ENCODE assay signal across 5 worm cellular contexts in the genomic region with DNA sequence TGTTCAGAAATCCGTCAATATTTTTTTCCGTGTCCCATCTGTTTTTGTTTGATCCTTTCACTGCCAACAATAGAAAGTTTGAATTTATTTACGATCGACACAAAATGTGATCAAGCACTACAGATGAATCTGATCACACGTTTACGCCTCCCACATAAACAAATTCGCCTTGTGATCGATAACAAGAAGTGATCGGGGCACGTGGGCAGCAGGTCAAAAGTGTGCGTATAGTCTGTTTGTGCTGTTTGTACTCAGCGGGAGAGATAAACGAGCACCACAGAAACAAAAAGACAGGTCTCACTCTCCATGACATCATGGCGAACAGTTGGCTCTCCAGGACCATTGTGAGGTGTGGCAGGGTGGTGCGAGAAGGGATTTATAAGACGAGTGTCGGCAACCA.
TF ChIP-seq lines count a peak whose summit lies in the region.

No protein-coding gene starts in this region.

TF ChIP-seq in whole organism, L1 larva, 84 proteins besides CTCF, POLR2A, EP300 and RAD21 (continues in another document):
- no peak for TF ChIP-seq fkh-8 (tag; optimal IDR thresholded peaks at IDR 0.05; lab: Kevin White, UChicago)
- no peak for TF ChIP-seq nhr-12 (tag; optimal IDR thresholded peaks at IDR 0.05; lab: Kevin White, UChicago)
- TF ChIP-seq lin-35 (GFP tag; optimal IDR thresholded peaks at IDR 0.05; lab: Kevin White, UChicago) = peak; percentile 53 to 86
- TF ChIP-seq nhr-19 (GFP tag; conservative IDR thresholded peaks at IDR 0.05; lab: Robert Waterston, UW) = peak; percentile 93
- peak; percentile 9 for TF ChIP-seq pax-3 (tag; optimal IDR thresholded peaks at IDR 0.05; lab: Kevin White, UChicago)
- TF ChIP-seq ztf-4 (tag; optimal IDR thresholded peaks at IDR 0.05; lab: Kevin White, UChicago) = peak; percentile 92
- peak; percentile 94 for TF ChIP-seq rnt-1 (tag; optimal IDR thresholded peaks at IDR 0.05; lab: Kevin White, UChicago)
- peak; percentile 58 for TF ChIP-seq lin-13 (GFP tag; optimal IDR thresholded peaks at IDR 0.05; lab: Kevin White, UChicago)
- no peak for TF ChIP-seq sox-4 (tag; optimal IDR thresholded peaks at IDR 0.05; lab: Kevin White, UChicago)
- peak; percentile 56 for TF ChIP-seq sup-37 (GFP tag; optimal IDR thresholded peaks at IDR 0.05; lab: Kevin White, UChicago)
- no peak for TF ChIP-seq Y116A8C.19 (tag; optimal IDR thresholded peaks at IDR 0.05; lab: Kevin White, UChicago; ENCODE audit: borderline replicate concordance)
- TF ChIP-seq elt-3 (tag; optimal IDR thresholded peaks at IDR 0.05; lab: Kevin White, UChicago) = peak in 2 of 6 experiments; percentile 71 to 86
- TF ChIP-seq lsy-2 (tag; optimal IDR thresholded peaks at IDR 0.05; lab: Kevin White, UChicago) = peak; percentile 72 to 78
- peak; percentile 68 for TF ChIP-seq xbp-1 (tag; optimal IDR thresholded peaks at IDR 0.05; lab: Kevin White, UChicago)
- no peak for TF ChIP-seq C34B4.2 (tag; optimal IDR thresholded peaks at IDR 0.05; lab: Kevin White, UChicago)
- TF ChIP-seq nhr-84 (tag; optimal IDR thresholded peaks at IDR 0.05; lab: Kevin White, UChicago) = no peak
- no peak for TF ChIP-seq unc-86 (tag; optimal IDR thresholded peaks at IDR 0.05; lab: Kevin White, UChicago)

TF ChIP-seq in whole organism, L3 larva, 47 proteins besides CTCF, POLR2A, EP300 and RAD21 (continues in another document):
- peak; percentile 72 for TF ChIP-seq egl-5 (tag; optimal IDR thresholded peaks at IDR 0.05; lab: Kevin White, UChicago)
- peak; percentile 91 for TF ChIP-seq pqm-1 (tag; optimal IDR thresholded peaks at IDR 0.05; lab: Kevin White, UChicago)
- no peak for TF ChIP-seq R02D3.7 (tag; optimal IDR thresholded peaks at IDR 0.05; lab: Kevin White, UChicago)
- TF ChIP-seq fkh-2 (tag; optimal IDR thresholded peaks at IDR 0.05; lab: Kevin White, UChicago) = peak; percentile 4
- peak; percentile 92 for TF ChIP-seq ama-1 (optimal IDR thresholded peaks at IDR 0.05; lab: Kevin White, UChicago)
- no peak for TF ChIP-seq aly-2 (tag; optimal IDR thresholded peaks at IDR 0.05; lab: Kevin White, UChicago)
- no peak for TF ChIP-seq nhr-76 (tag; optimal IDR thresholded peaks at IDR 0.05; lab: Kevin White, UChicago)
- TF ChIP-seq unc-62 (GFP tag; optimal IDR thresholded peaks at IDR 0.05; lab: Kevin White, UChicago) = no peak
- peak; percentile 62 for TF ChIP-seq nhr-23 (tag; optimal IDR thresholded peaks at IDR 0.05; lab: Kevin White, UChicago)
- TF ChIP-seq skn-1 (tag; optimal IDR thresholded peaks at IDR 0.05; lab: Kevin White, UChicago) = no peak
- TF ChIP-seq elt-2 (tag; optimal IDR thresholded peaks at IDR 0.05; lab: Kevin White, UChicago) = peak; percentile 93
- TF ChIP-seq tbx-2 (tag; optimal IDR thresholded peaks at IDR 0.05; lab: Kevin White, UChicago) = no peak
- TF ChIP-seq jun-1 (tag; optimal IDR thresholded peaks at IDR 0.05; lab: Kevin White, UChicago) = peak; percentile 92
- TF ChIP-seq sea-2 (GFP tag; optimal IDR thresholded peaks at IDR 0.05; lab: Kevin White, UChicago) = no peak
- peak; percentile 93 for TF ChIP-seq pha-4 (tag; optimal IDR thresholded peaks at IDR 0.05; lab: Kevin White, UChicago)
- TF ChIP-seq nhr-25 (tag; optimal IDR thresholded peaks at IDR 0.05; lab: Kevin White, UChicago) = peak; percentile 78
- peak; percentile 90 for TF ChIP-seq mdl-1 (tag; optimal IDR thresholded peaks at IDR 0.05; lab: Kevin White, UChicago)
- TF ChIP-seq lsy-12 (tag; optimal IDR thresholded peaks at IDR 0.05; lab: Kevin White, UChicago) = peak; percentile 51

TF ChIP-seq in whole organism, early embryonic, 17 proteins besides CTCF, POLR2A, EP300 and RAD21:
- TF ChIP-seq hmg-4 (GFP tag; optimal IDR thresholded peaks at IDR 0.05; lab: Kevin White, UChicago) = peak; percentile 58
- TF ChIP-seq tbx-37 (GFP tag; conservative IDR thresholded peaks at IDR 0.05; lab: Robert Waterston, UW) = no peak
- TF ChIP-seq tbx-11 (GFP tag; IDR thresholded peaks at IDR 0.05; lab: Robert Waterston, UW) = 0 out of 2 replicates have a peak, but pooled peaks have one; percentile 35
- 0 out of 2 replicates have a peak, but pooled peaks have one; percentile 32 for TF ChIP-seq sea-1 (GFP tag; conservative IDR thresholded peaks at IDR 0.05; lab: Robert Waterston, UW)
- TF ChIP-seq tra-4 (tag; optimal IDR thresholded peaks at IDR 0.05; lab: Kevin White, UChicago) = no peak
- TF ChIP-seq pes-1 (GFP tag; IDR thresholded peaks at IDR 0.05; lab: Robert Waterston, UW) = no peak
- TF ChIP-seq ceh-36 (tag; optimal IDR thresholded peaks at IDR 0.05; lab: Kevin White, UChicago) = peak; percentile 49
- TF ChIP-seq flt-1 (GFP tag; IDR thresholded peaks at IDR 0.05; lab: Robert Waterston, UW) = no peak
- no peak for TF ChIP-seq hmbx-1 (tag; optimal IDR thresholded peaks at IDR 0.05; lab: Kevin White, UChicago)
- TF ChIP-seq hnd-1 (tag; optimal IDR thresholded peaks at IDR 0.05; lab: Kevin White, UChicago) = no peak
- no peak for TF ChIP-seq ceh-13 (GFP tag; optimal IDR thresholded peaks at IDR 0.05; lab: Kevin White, UChicago)
- no peak for TF ChIP-seq aly-1 (tag; optimal IDR thresholded peaks at IDR 0.05; lab: Kevin White, UChicago)
- TF ChIP-seq ets-7 (tag; optimal IDR thresholded peaks at IDR 0.05; lab: Kevin White, UChicago) = peak; percentile 6

TF ChIP-seq in whole organism, midembryonic, 9 proteins besides CTCF, POLR2A, EP300 and RAD21:
- TF ChIP-seq T22C8.4 (GFP tag; IDR thresholded peaks at IDR 0.05; lab: Robert Waterston, UW) (no peak), ztf-29 (GFP tag; IDR thresholded peaks at IDR 0.05; lab: Robert Waterston, UW) (no peak), tab-1 (GFP tag; IDR thresholded peaks at IDR 0.05; lab: Robert Waterston, UW) (no peak), cog-1 (tag; optimal IDR thresholded peaks at IDR 0.05; lab: Kevin White, UChicago) (no peak), flt-1 (GFP tag; IDR thresholded peaks at IDR 0.05; lab: Robert Waterston, UW) (0 out of 2 replicates have a peak, but pooled peaks have one; percentile 60)

TF ChIP-seq in whole organism, young adult, 124 proteins besides CTCF, POLR2A, EP300 and RAD21 (continues in another document):
- peak; percentile 46 for TF ChIP-seq ets-4 (GFP tag; optimal IDR thresholded peaks at IDR 0.05; lab: Kevin White, UChicago)
- TF ChIP-seq B0336.3 (GFP tag; IDR thresholded peaks at IDR 0.05; lab: Robert Waterston, UW) = peak; percentile 91
- no peak for TF ChIP-seq Y53F4B.3 (GFP tag; IDR thresholded peaks at IDR 0.05; lab: Robert Waterston, UW)
- TF ChIP-seq D2030.7 (GFP tag; IDR thresholded peaks at IDR 0.05; lab: Robert Waterston, UW) = no peak
- TF ChIP-seq ccch-3 (GFP tag; optimal IDR thresholded peaks at IDR 0.05; lab: Kevin White, UChicago) = no peak
- TF ChIP-seq nhr-90 (tag; optimal IDR thresholded peaks at IDR 0.05; lab: Kevin White, UChicago) = peak; percentile 78
- TF ChIP-seq hlh-12 (tag; optimal IDR thresholded peaks at IDR 0.05; lab: Kevin White, UChicago) = no peak
- TF ChIP-seq ztf-25 (GFP tag; IDR thresholded peaks at IDR 0.05; lab: Robert Waterston, UW) = no peak
- no peak for TF ChIP-seq B0261.1 (tag; optimal IDR thresholded peaks at IDR 0.05; lab: Kevin White, UChicago)
- TF ChIP-seq rcor-1 (GFP tag; IDR thresholded peaks at IDR 0.05; lab: Robert Waterston, UW) = no peak
- TF ChIP-seq xnd-1 (tag; optimal IDR thresholded peaks at IDR 0.05; lab: Kevin White, UChicago) = no peak
- TF ChIP-seq bed-1 (GFP tag; IDR thresholded peaks at IDR 0.05; lab: Robert Waterston, UW) = no peak
- TF ChIP-seq lsy-27 (tag; optimal IDR thresholded peaks at IDR 0.05; lab: Kevin White, UChicago; ENCODE audit: borderline replicate concordance, insufficient read depth) = no peak
- TF ChIP-seq nfya-1 (tag; optimal IDR thresholded peaks at IDR 0.05; lab: Kevin White, UChicago; ENCODE audit: borderline replicate concordance, insufficient read depth) = no peak
- TF ChIP-seq ceh-100 (GFP tag; IDR thresholded peaks at IDR 0.05; lab: Robert Waterston, UW) = no peak; the same call in 1 of the 2 replicates
- TF ChIP-seq T26A5.8 (tag; optimal IDR thresholded peaks at IDR 0.05; lab: Kevin White, UChicago) = no peak
- TF ChIP-seq madf-3 (GFP tag; IDR thresholded peaks at IDR 0.05; lab: Robert Waterston, UW) = no peak
- no peak for TF ChIP-seq egrh-3 (GFP tag; IDR thresholded peaks at IDR 0.05; lab: Robert Waterston, UW)
- peak; percentile 47; the same call in 1 of the 2 replicates for TF ChIP-seq mcd-1 (GFP tag; IDR thresholded peaks at IDR 0.05; lab: Robert Waterston, UW)
- TF ChIP-seq madf-8 (GFP tag; conservative IDR thresholded peaks at IDR 0.05; lab: Robert Waterston, UW) = no peak
- TF ChIP-seq tbx-9 (tag; optimal IDR thresholded peaks at IDR 0.05; lab: Kevin White, UChicago; ENCODE audit: borderline replicate concordance) = no peak
- TF ChIP-seq let-526 (GFP tag; IDR thresholded peaks at IDR 0.05; lab: Robert Waterston, UW) = peak; percentile 77; the same call in 1 of the 2 replicates
- no peak for TF ChIP-seq nfya-2 (GFP tag; IDR thresholded peaks at IDR 0.05; lab: Robert Waterston, UW)
- 0 out of 2 replicates have a peak, but pooled peaks have one; percentile 75 for TF ChIP-seq F37B4.10 (GFP tag; IDR thresholded peaks at IDR 0.05; lab: Robert Waterston, UW)
- no peak for TF ChIP-seq attf-3 (GFP tag; conservative IDR thresholded peaks at IDR 0.05; lab: Robert Waterston, UW)
- TF ChIP-seq him-1 (tag; optimal IDR thresholded peaks at IDR 0.05; lab: Kevin White, UChicago) = no peak
- TF ChIP-seq C06A6.2 (GFP tag; conservative IDR thresholded peaks at IDR 0.05; lab: Robert Waterston, UW) = peak; percentile 31; the same call in 1 of the 2 replicates
- peak; percentile 82 for TF ChIP-seq tlf-1 (GFP tag; optimal IDR thresholded peaks at IDR 0.05; lab: Kevin White, UChicago)
- no peak for TF ChIP-seq ekl-4 (GFP tag; IDR thresholded peaks at IDR 0.05; lab: Robert Waterston, UW)
- TF ChIP-seq Y79H2A.3 (GFP tag; conservative IDR thresholded peaks at IDR 0.05; lab: Robert Waterston, UW) = no peak
- no peak for TF ChIP-seq lsl-1 (GFP tag; optimal IDR thresholded peaks at IDR 0.05; lab: Kevin White, UChicago)
- no peak for TF ChIP-seq egl-18 (GFP tag; IDR thresholded peaks at IDR 0.05; lab: Robert Waterston, UW)
- peak; percentile 49; the same call in 1 of the 2 replicates for TF ChIP-seq lin-26 (GFP tag; IDR thresholded peaks at IDR 0.05; lab: Robert Waterston, UW)
- TF ChIP-seq let-607 (tag; optimal IDR thresholded peaks at IDR 0.05; lab: Kevin White, UChicago) = peak; percentile 50 to 70
- TF ChIP-seq B0019.2 (GFP tag; conservative IDR thresholded peaks at IDR 0.05; lab: Robert Waterston, UW) = no peak
- peak; percentile 77 for TF ChIP-seq egl-44 (GFP tag; IDR thresholded peaks at IDR 0.05; lab: Robert Waterston, UW)
- no peak for TF ChIP-seq akir-1 (GFP tag; optimal IDR thresholded peaks at IDR 0.05; lab: Kevin White, UChicago)
- TF ChIP-seq pha-4 (tag; optimal IDR thresholded peaks at IDR 0.05; lab: Kevin White, UChicago) = peak; percentile 64
- no peak for TF ChIP-seq snpc-3.4 (tag; optimal IDR thresholded peaks at IDR 0.05; lab: Kevin White, UChicago)
- peak; percentile 38 for TF ChIP-seq madf-6 (GFP tag; IDR thresholded peaks at IDR 0.05; lab: Robert Waterston, UW)

Comparison
In these comparisons a context has a peak if more than half of its experiments do, and no peak if none do; other contexts are left out.
1. Of the 8 proteins assayed by ChIP-seq in both whole organism, young adult and whole organism, L1 larva: peak only in whole organism, young adult: snpc-4; only in whole organism, L1 larva: dpl-1, efl-1 and unc-130; in both: nhr-90; in neither: 1; mixed calls (peak in some experiments, not most) for 2.